Fruit fly (Drosophila melanogaster) whole organism, embryonic: Measurements from ENCODE around the gene CG7333.
A peak's percentile ranks its signal among the peaks of the same experiment; 100 is the strongest.

Experiments used
- CG10209 ChIP-seq: fragments of 200-800 bp; sonication (Bioruptor generic); optimal IDR thresholded peaks from 3 replicates; lab custom pipeline; 2017; ENCODE audit warnings: missing biosample characterization, mild to moderate bottlenecking, missing genetic modification characterization, missing genetic modification reagents
- CG10543 ChIP-seq: fragments of 200-800 bp; sonication (Bioruptor generic); optimal IDR thresholded peaks from 3 replicates; lab custom pipeline; 2017; ENCODE audit warnings: missing biosample characterization, mild to moderate bottlenecking, missing genetic modification characterization, moderate library complexity
- CG10959 ChIP-seq: fragments of 200-800 bp; sonication (Bioruptor generic); IDR thresholded peaks from 2 replicates; pipeline ENCODE4 v1.3.6; 2022; ENCODE audit warnings: missing biosample characterization, missing genetic modification characterization
- CG12104 ChIP-seq: fragments of 200-800 bp; sonication (Bioruptor generic); optimal IDR thresholded peaks from 3 replicates; lab custom pipeline; 2016; ENCODE audit warnings: missing biosample characterization, missing genetic modification characterization
- CG13424 ChIP-seq: fragments of 200-800 bp; sonication (Bioruptor generic); optimal IDR thresholded peaks from 2 replicates; lab custom pipeline; 2019; ENCODE audit warnings: missing biosample characterization, mild to moderate bottlenecking, missing genetic modification characterization, moderate library complexity
- CG14667 ChIP-seq: fragments of 200-800 bp; sonication (Bioruptor generic); IDR thresholded peaks from 2 replicates; pipeline ENCODE4 v1.3.6; 2022; ENCODE audit warnings: missing biosample characterization, missing genetic modification characterization
- CG15514 ChIP-seq: fragments of 200-800 bp; sonication (Bioruptor generic); optimal IDR thresholded peaks from 3 replicates; lab custom pipeline; 2017; ENCODE audit warnings: missing biosample characterization, missing genetic modification characterization, mild to moderate bottlenecking, moderate library complexity, missing genetic modification reagents
- CG16863 ChIP-seq: fragments of 200-800 bp; sonication (Bioruptor generic); optimal IDR thresholded peaks from 3 replicates; lab custom pipeline; 2016; ENCODE audit warnings: missing biosample characterization, missing genetic modification characterization
- CG2116 ChIP-seq: fragments of 200-800 bp; sonication (Bioruptor generic); optimal IDR thresholded peaks from 3 replicates; lab custom pipeline; 2018; ENCODE audit warnings: missing biosample characterization, mild to moderate bottlenecking, missing genetic modification characterization
- CG32532 ChIP-seq: fragments of 200-800 bp; sonication (Bioruptor generic); IDR thresholded peaks from 2 replicates; pipeline ENCODE4 v1.3.6; 2022; ENCODE audit warnings: missing biosample characterization, missing genetic modification characterization
- CG33213 ChIP-seq: fragments of 200-800 bp; sonication (Bioruptor generic); optimal IDR thresholded peaks from 3 replicates; lab custom pipeline; 2016; ENCODE audit warnings: missing biosample characterization, missing genetic modification characterization
- CG34376 ChIP-seq: fragments of 200-800 bp; sonication (Bioruptor generic); optimal IDR thresholded peaks from 2 replicates; lab custom pipeline; 2018; ENCODE audit warnings: missing biosample characterization, mild to moderate bottlenecking, missing genetic modification characterization
- CG4617 ChIP-seq: fragments of 200-800 bp; sonication (Bioruptor generic); optimal IDR thresholded peaks from 3 replicates; lab custom pipeline; 2016; ENCODE audit warnings: missing biosample characterization, missing genetic modification characterization, borderline replicate concordance
- CG6254 ChIP-seq: fragments of 200-800 bp; sonication (Bioruptor generic); optimal IDR thresholded peaks from 3 replicates; lab custom pipeline; 2017; ENCODE audit warnings: mild to moderate bottlenecking, missing biosample characterization, missing genetic modification reagents, missing genetic modification characterization
- CG6272 ChIP-seq: fragments of 200-800 bp; sonication (Bioruptor generic); IDR thresholded peaks from 2 replicates; pipeline ENCODE4 v1.3.6; 2022; ENCODE audit warnings: missing biosample characterization, missing genetic modification characterization
- CG6689 ChIP-seq: fragments of 200-800 bp; sonication (Bioruptor generic); IDR thresholded peaks from 2 replicates; pipeline ENCODE4 v1.3.6; 2022; ENCODE audit warnings: missing biosample characterization, missing genetic modification characterization
- CG7556 ChIP-seq: fragments of 200-800 bp; sonication (Bioruptor generic); optimal IDR thresholded peaks from 2 replicates; lab custom pipeline; 2017; ENCODE audit warnings: missing biosample characterization, mild to moderate bottlenecking, missing genetic modification characterization
- CG7786 ChIP-seq: fragments of 200-800 bp; sonication (Bioruptor generic); optimal IDR thresholded peaks from 2 replicates; lab custom pipeline; 2016; ENCODE audit warnings: missing biosample characterization, missing genetic modification characterization
- CG7987 ChIP-seq: fragments of 200-800 bp; sonication (Bioruptor generic); optimal IDR thresholded peaks from 2 replicates; lab custom pipeline; 2018; ENCODE audit warnings: missing biosample characterization, mild to moderate bottlenecking, missing genetic modification characterization, moderate library complexity
- CG8290 ChIP-seq, 3 experiments: fragments of 200-800 bp; sonication (Bioruptor generic); optimal IDR thresholded peaks; 2 replicates each; lab custom pipeline; 2016 to 2019; ENCODE audit warnings: missing biosample characterization in 3 of 3, missing genetic modification characterization in 3 of 3, mild to moderate bottlenecking in 2 of 3, moderate library complexity in 1 of 3
- MTF-1 ChIP-seq: fragments of 200-800 bp; sonication (Bioruptor generic); optimal IDR thresholded peaks from 2 replicates; lab custom pipeline; 2018; ENCODE audit warnings: missing biosample characterization, mild to moderate bottlenecking, missing genetic modification characterization, borderline replicate concordance
- NFAT ChIP-seq: fragments of 200-800 bp; sonication (Bioruptor generic); IDR thresholded peaks from 2 replicates; pipeline ENCODE4 v1.3.6; 2022; ENCODE audit warnings: missing biosample characterization, missing genetic modification characterization
- Opbp ChIP-seq: fragments of 200-800 bp; sonication (Bioruptor generic); IDR thresholded peaks from 3 replicates; pipeline ENCODE4 v1.3.6; 2022; ENCODE audit warnings: missing biosample characterization, missing genetic modification characterization; ENCODE audit not compliant: partially characterized antibody
- Xrp1 ChIP-seq: fragments of 200-800 bp; sonication (Bioruptor generic); IDR thresholded peaks from 2 replicates; pipeline ENCODE4 v1.3.6; 2022; ENCODE audit warnings: missing biosample characterization, missing genetic modification characterization
- ab ChIP-seq: fragments of 200-800 bp; sonication (Bioruptor generic); optimal IDR thresholded peaks from 2 replicates; lab custom pipeline; 2016; ENCODE audit warnings: missing biosample characterization, missing genetic modification characterization
- bowl ChIP-seq: fragments of 200-800 bp; sonication (Bioruptor generic); IDR thresholded peaks from 2 replicates; pipeline ENCODE4 v1.3.6; 2022; ENCODE audit warnings: missing biosample characterization, missing genetic modification characterization
- chn ChIP-seq: fragments of 200-800 bp; sonication (Bioruptor generic); optimal IDR thresholded peaks from 2 replicates; lab custom pipeline; 2016; ENCODE audit warnings: missing biosample characterization, missing genetic modification characterization
- croc ChIP-seq: fragments of 200-800 bp; sonication (Bioruptor generic); conservative IDR thresholded peaks from 3 replicates; pipeline ENCODE4 v1.3.6; 2022; ENCODE audit warnings: missing biosample characterization, missing genetic modification characterization
- gro ChIP-seq: fragments of 200-800 bp; sonication (Bioruptor generic); optimal IDR thresholded peaks from 2 replicates; lab custom pipeline; 2016; ENCODE audit warnings: missing biosample characterization, missing genetic modification characterization
- her ChIP-seq: fragments of 200-800 bp; sonication (Bioruptor generic); optimal IDR thresholded peaks from 2 replicates; lab custom pipeline; 2016; ENCODE audit warnings: missing biosample characterization, missing genetic modification characterization
- hth ChIP-seq: fragments of >200 bp; optimal IDR thresholded peaks from 2 replicates; lab custom pipeline; 2017; ENCODE audit warnings: inconsistent platforms
- insv ChIP-seq, 2 experiments: fragments of 200-800 bp; sonication (Bioruptor generic); optimal IDR thresholded peaks; 3 replicates each; lab custom pipeline; 2016 to 2018; ENCODE audit warnings: missing biosample characterization in 2 of 2, missing genetic modification characterization in 2 of 2
- inv ChIP-seq: fragments of 200-800 bp; sonication (Bioruptor generic); IDR thresholded peaks from 2 replicates; pipeline ENCODE4 v1.3.6; 2022; ENCODE audit warnings: missing biosample characterization, missing genetic modification characterization; ENCODE audit not compliant: partially characterized antibody
- knrl ChIP-seq: fragments of 200-800 bp; sonication (Bioruptor generic); IDR thresholded peaks from 3 replicates; pipeline ENCODE4 v1.3.6; 2022; ENCODE audit warnings: missing biosample characterization, missing genetic modification characterization; ENCODE audit not compliant: partially characterized antibody
- lola ChIP-seq, 3 experiments: fragments of >200 bp in 2 of 3; fragments of 200-800 bp in 1 of 3; sonication (Bioruptor generic) in 1 of 3; optimal IDR thresholded peaks; 2 replicates each; lab custom pipeline; 2017 to 2019; ENCODE audit warnings: missing biosample characterization in 3 of 3, missing genetic modification characterization in 3 of 3, mild to moderate bottlenecking in 1 of 3, moderate library complexity in 1 of 3
- lov ChIP-seq, 2 experiments: fragments of 200-800 bp in 1 of 2; fragments of >200 bp in 1 of 2; sonication (Bioruptor generic) in 1 of 2; IDR thresholded peaks in 1 of 2; optimal IDR thresholded peaks in 1 of 2; 2 replicates in 1 of 2; 3 replicates in 1 of 2; pipeline versions ENCODE4 v1.3.6 to Lab custom; 2017 to 2022; ENCODE audit warnings: missing biosample characterization in 1 of 2, missing genetic modification characterization in 1 of 2
- mirr ChIP-seq: fragments of 200-800 bp; sonication (Bioruptor generic); optimal IDR thresholded peaks from 3 replicates; lab custom pipeline; 2018; ENCODE audit warnings: missing biosample characterization, mild to moderate bottlenecking, missing genetic modification characterization
- nom ChIP-seq: fragments of 200-800 bp; sonication (Bioruptor generic); optimal IDR thresholded peaks from 2 replicates; lab custom pipeline; 2017; ENCODE audit warnings: missing biosample characterization, missing genetic modification characterization, mild to moderate bottlenecking, moderate library complexity, missing genetic modification reagents
- pzg ChIP-seq: fragments of 200-800 bp; sonication (Bioruptor generic); optimal IDR thresholded peaks from 3 replicates; lab custom pipeline; 2018; ENCODE audit warnings: missing biosample characterization, mild to moderate bottlenecking, missing genetic modification characterization, moderate library complexity
- schlank ChIP-seq: fragments of 200-800 bp; sonication (Bioruptor generic); optimal IDR thresholded peaks from 2 replicates; lab custom pipeline; 2018; ENCODE audit warnings: missing biosample characterization, mild to moderate bottlenecking, missing genetic modification characterization
- sisA ChIP-seq: fragments of 200-800 bp; sonication (Bioruptor generic); IDR thresholded peaks from 2 replicates; pipeline ENCODE4 v1.3.6; 2022; ENCODE audit warnings: missing biosample characterization, missing genetic modification characterization
- sr ChIP-seq: fragments of 200-800 bp; sonication (Bioruptor generic); IDR thresholded peaks from 3 replicates; pipeline ENCODE4 v1.3.6; 2022; ENCODE audit warnings: missing biosample characterization, missing genetic modification characterization
- ssp ChIP-seq: fragments of 200-800 bp; sonication (Bioruptor generic); IDR thresholded peaks from 2 replicates; pipeline ENCODE4 v1.3.6; 2022; ENCODE audit warnings: missing biosample characterization, missing genetic modification characterization
- tap ChIP-seq: fragments of 200-800 bp; optimal IDR thresholded peaks from 3 replicates; lab custom pipeline; 2019; ENCODE audit warnings: missing biosample characterization, mild to moderate bottlenecking, missing genetic modification characterization, moderate library complexity
- tin ChIP-seq: fragments of 200-800 bp; sonication (Bioruptor generic); optimal IDR thresholded peaks from 3 replicates; lab custom pipeline; 2016; ENCODE audit warnings: missing biosample characterization, missing genetic modification characterization
- zen2 ChIP-seq: fragments of 200-800 bp; sonication (Bioruptor generic); IDR thresholded peaks from 3 replicates; pipeline ENCODE4 v1.3.6; 2022; ENCODE audit warnings: missing biosample characterization, missing genetic modification characterization; ENCODE audit not compliant: partially characterized antibody

CG7333 gene

dm6 chr3R:19642893-19643270, 42.4 kb downstream of the CG7333 start (continued):
- no peak for TF ChIP-seq croc (GFP tag; lab: Robert Waterston, UW)
- no peak for TF ChIP-seq CG16863
- no peak for TF ChIP-seq schlank (tag; lab: Kevin White, UChicago)
- no peak for TF ChIP-seq CG14667
- peak; percentile 74; the same call in 2 of the 3 replicates for TF ChIP-seq Opbp (GFP tag; lab: Robert Waterston, UW)
- no peak for TF ChIP-seq CG7987 (GFP tag; lab: Kevin White, UChicago)
- no peak for TF ChIP-seq CG13424 (tag; lab: Kevin White, UChicago)
- TF ChIP-seq zen2 (GFP tag; lab: Robert Waterston, UW), result peak; percentile 84
- TF ChIP-seq CG12104 (GFP tag; lab: Kevin White, UChicago), result no peak
- TF ChIP-seq CG6689 (GFP tag; lab: Robert Waterston, UW), result no peak
- no peak for TF ChIP-seq CG6254 (GFP tag; lab: Kevin White, UChicago)
- TF ChIP-seq bowl (GFP tag; lab: Robert Waterston, UW), result no peak
- TF ChIP-seq knrl (GFP tag; lab: Robert Waterston, UW), result peak; percentile 80; the same call in 2 of the 3 replicates
- peak; percentile 53 for TF ChIP-seq inv (GFP tag; lab: Robert Waterston, UW)
- peak; percentile 1 for TF ChIP-seq CG7786

dm6 chr3R:19644094-19644900, 43.9 kb downstream of the CG7333 start, which contains the start of gene Vha13:
Vha13 (minus strand) TSS chr3R:19644386.
- TF ChIP-seq sisA (GFP tag; lab: Robert Waterston, UW), result peak; percentile 68
- TF ChIP-seq NFAT (GFP tag; lab: Robert Waterston, UW), result peak; percentile 84
- peak; percentile 34 for TF ChIP-seq CG4617 (GFP tag; lab: Kevin White, UChicago)
- TF ChIP-seq lola (GFP tag; optimal IDR thresholded peaks at IDR 0.05; lab: Kevin White, UChicago), result peak in 1 of 3 experiments; percentile 32
- TF ChIP-seq ab (GFP tag; lab: Kevin White, UChicago), result peak; percentile 29
- no peak for TF ChIP-seq hth (lab: Kevin White, UChicago)
- no peak for TF ChIP-seq lov (optimal IDR thresholded peaks at IDR 0.05; lab: Kevin White, UChicago)
- peak; percentile 82 for TF ChIP-seq lov (GFP tag; IDR thresholded peaks at IDR 0.05; lab: Robert Waterston, UW)
- TF ChIP-seq CG7556 (GFP tag; lab: Kevin White, UChicago), result peak; percentile 34
- peak; percentile 39 for TF ChIP-seq MTF-1 (GFP tag; lab: Kevin White, UChicago)
- TF ChIP-seq insv (GFP tag; optimal IDR thresholded peaks at IDR 0.05; lab: Kevin White, UChicago), result peak; percentile 67 to 93
- peak; percentile 26 for TF ChIP-seq CG33213
- peak; percentile 51 for TF ChIP-seq chn (GFP tag; lab: Kevin White, UChicago)
- TF ChIP-seq tap (tag; lab: Kevin White, UChicago), result peak; percentile 4
- TF ChIP-seq sr (GFP tag; lab: Robert Waterston, UW), result no peak
- TF ChIP-seq CG32532 (GFP tag; lab: Robert Waterston, UW), result peak; percentile 66
- peak; percentile 0 for TF ChIP-seq CG10209
- TF ChIP-seq Xrp1, result no peak
- TF ChIP-seq CG2116, result peak; percentile 71
- peak; percentile 16 for TF ChIP-seq CG7786
- peak; percentile 27 for TF ChIP-seq CG10543 (GFP tag; lab: Kevin White, UChicago)
- peak; percentile 80 for TF ChIP-seq nom (GFP tag; lab: Kevin White, UChicago)
- no peak for TF ChIP-seq CG10959 (GFP tag; lab: Robert Waterston, UW)
- TF ChIP-seq CG15514 (GFP tag; lab: Kevin White, UChicago), result peak; percentile 36
- TF ChIP-seq CG34376 (GFP tag; lab: Kevin White, UChicago), result peak; percentile 86
- peak; percentile 60 for TF ChIP-seq mirr
- no peak for TF ChIP-seq CG8290 (GFP tag; optimal IDR thresholded peaks at IDR 0.05; lab: Kevin White, UChicago)
- peak in 1 of 2 experiments; percentile 87 for TF ChIP-seq CG8290 (tag; optimal IDR thresholded peaks at IDR 0.05; lab: Kevin White, UChicago)
- TF ChIP-seq tin (GFP tag; lab: Kevin White, UChicago), result peak; percentile 43
- TF ChIP-seq her (GFP tag; lab: Kevin White, UChicago), result peak; percentile 57
- peak; percentile 70 for TF ChIP-seq CG6272 (GFP tag; lab: Robert Waterston, UW)
- peak; percentile 78 for TF ChIP-seq pzg (GFP tag; lab: Kevin White, UChicago)
- peak; percentile 45 for TF ChIP-seq gro (GFP tag; lab: Kevin White, UChicago)
- peak; percentile 55 for TF ChIP-seq ssp (GFP tag; lab: Robert Waterston, UW)
